Fruit fly (Drosophila melanogaster): ENCODE measurements around the gene Elp3.

The Elp3 gene

DNA sequence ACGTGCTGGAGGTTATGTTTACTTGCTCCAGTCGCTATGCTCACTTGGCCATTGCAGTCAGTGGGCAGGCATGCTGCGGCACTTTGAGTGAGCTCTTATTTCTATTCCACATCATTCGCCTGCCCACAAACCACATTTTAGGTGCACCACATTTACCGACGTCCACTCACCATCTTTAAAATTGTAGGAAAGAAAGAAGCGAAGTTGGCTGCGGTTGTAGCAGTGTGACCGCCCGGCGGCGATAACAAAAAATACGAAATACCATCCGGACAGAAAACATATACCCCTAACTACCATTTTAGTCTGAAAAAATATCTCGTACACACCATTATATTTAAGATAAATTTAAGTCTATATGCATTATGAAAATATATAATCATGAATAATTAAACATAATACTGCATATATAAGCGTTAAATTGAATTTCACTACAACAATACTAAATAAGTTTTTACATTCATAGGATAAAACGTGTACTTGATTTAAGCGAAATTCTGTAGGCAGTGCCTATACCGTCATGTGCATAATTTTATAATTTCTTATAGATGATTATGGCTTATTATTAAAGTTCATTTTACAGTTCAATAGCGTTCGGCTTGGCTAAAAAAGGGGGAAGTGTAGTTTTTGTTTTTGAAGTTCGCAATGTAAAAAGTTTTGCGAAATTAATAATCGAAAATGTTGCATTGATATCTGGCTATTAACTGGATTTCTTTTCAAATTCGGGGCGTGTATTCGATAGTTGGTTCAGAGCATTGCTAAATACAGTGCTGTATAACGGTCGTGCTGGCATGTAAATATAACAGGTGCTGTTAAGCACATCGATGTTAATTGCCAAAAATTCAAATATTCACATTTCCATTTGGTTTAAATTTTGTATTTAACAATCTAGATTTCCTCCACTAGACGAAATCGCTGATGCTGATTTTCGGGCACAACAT is 13.9 kb downstream of the Elp3 start, which contains the start of gene RpL27A:
TSS of gene RpL27A (minus strand) at position 246 of the 938 bp plus-strand sequence.
- TF ChIP-seq fd96Ca (GFP tag; IDR thresholded peaks at IDR 0.05): peak; percentile 14; the same call in 1 of the 3 replicates
- peak; percentile 67 for TF ChIP-seq CG12605 (GFP tag; IDR thresholded peaks at IDR 0.05)
- peak; percentile 5 for TF ChIP-seq CG8301 (tag; optimal IDR thresholded peaks at IDR 0.05)
- TF ChIP-seq Ets98B (GFP tag; IDR thresholded peaks at IDR 0.05): peak; percentile 32
- no peak for TF ChIP-seq CG13204 (GFP tag; optimal IDR thresholded peaks at IDR 0.05)
- peak; percentile 50 for TF ChIP-seq CG15710 (tag; optimal IDR thresholded peaks at IDR 0.05)
- TF ChIP-seq CG8159 (tag; optimal IDR thresholded peaks at IDR 0.05): peak; percentile 44
- TF ChIP-seq CG32121 (GFP tag; IDR thresholded peaks at IDR 0.05): peak; percentile 47; the same call in 1 of the 2 replicates
- no peak for TF ChIP-seq rn (GFP tag; IDR thresholded peaks at IDR 0.05)
- TF ChIP-seq CG9948 (tag; optimal IDR thresholded peaks at IDR 0.05): peak; percentile 41
- peak; percentile 81 for TF ChIP-seq Snoo (tag; optimal IDR thresholded peaks at IDR 0.05)
- no peak for TF ChIP-seq Pif1B (GFP tag; optimal IDR thresholded peaks at IDR 0.05)
- peak; percentile 65 for TF ChIP-seq CG34367 (tag; optimal IDR thresholded peaks at IDR 0.05)
- TF ChIP-seq CG4496 (GFP tag; IDR thresholded peaks at IDR 0.05): peak; percentile 84

DNA sequence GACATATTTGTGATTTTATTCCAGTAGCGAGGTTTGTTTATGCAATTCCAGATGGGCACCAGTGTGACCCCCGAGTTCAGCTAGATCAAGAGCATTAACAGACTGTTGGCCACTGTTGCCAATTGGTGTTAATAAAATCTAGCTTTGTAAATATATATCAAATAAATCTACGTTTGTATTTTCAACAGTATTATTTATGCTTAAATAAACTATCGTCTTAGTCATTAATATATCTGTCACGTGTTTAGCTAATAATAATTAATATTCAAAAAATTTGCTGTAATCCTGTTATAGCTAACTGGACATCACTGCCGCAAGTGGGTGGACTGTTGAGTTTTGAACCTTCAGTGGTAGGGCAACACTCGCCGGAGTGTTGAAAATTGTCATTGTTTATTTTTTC is 15.0 kb downstream of the Elp3 start, which contains the start of the genes mRpL27 and CG15435:
TSS of gene mRpL27 (minus strand) at position 96 of the 400 bp plus-strand sequence.
TSS of gene CG15435 (plus strand) at position 187 of the 400 bp plus-strand sequence.
- TF ChIP-seq CG4496 (GFP tag; IDR thresholded peaks at IDR 0.05) (no peak), CG17806 (tag; optimal IDR thresholded peaks at IDR 0.05) (no peak), Pif1A (GFP tag; optimal IDR thresholded peaks at IDR 0.05) (no peak), CG15710 (tag; optimal IDR thresholded peaks at IDR 0.05) (peak; percentile 8), CG32121 (GFP tag; IDR thresholded peaks at IDR 0.05) (no peak), rn (GFP tag; IDR thresholded peaks at IDR 0.05) (no peak), EcR (GFP tag; optimal IDR thresholded peaks at IDR 0.05) (peak; percentile 22)

DNA sequence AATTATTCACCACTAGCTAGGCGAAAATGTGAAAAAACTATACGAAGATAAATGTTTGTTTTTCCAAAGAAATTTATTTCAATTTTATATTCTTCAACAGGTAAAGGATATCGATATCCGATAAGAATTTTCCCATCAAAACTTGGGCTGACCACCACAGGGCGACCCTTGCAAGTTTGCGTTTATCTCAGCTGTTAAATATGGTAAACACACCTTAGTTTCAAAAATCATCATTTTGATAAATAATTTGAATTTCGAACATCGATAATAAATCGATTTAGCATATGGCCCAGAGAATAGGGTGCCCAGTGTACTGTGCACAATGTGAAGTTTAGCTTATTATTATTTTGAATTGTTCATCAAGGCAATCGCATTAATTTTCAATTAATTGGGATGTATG is 18.8 kb downstream of the Elp3 start, which contains the start of the genes CG15443 and Paris:
TSS of gene CG15443 (minus strand) at position 125 of the 400 bp plus-strand sequence.
TSS of gene Paris (plus strand) at position 289 of the 400 bp plus-strand sequence.
- 0 out of 2 replicates have a peak, but pooled peaks have one; percentile 39 for TF ChIP-seq CG12605 (GFP tag; IDR thresholded peaks at IDR 0.05)
- no peak for TF ChIP-seq Pif1B (GFP tag; optimal IDR thresholded peaks at IDR 0.05)
- no peak for TF ChIP-seq CG14655 (GFP tag; optimal IDR thresholded peaks at IDR 0.05)
- no peak for TF ChIP-seq Pif1A (GFP tag; optimal IDR thresholded peaks at IDR 0.05)

DNA sequence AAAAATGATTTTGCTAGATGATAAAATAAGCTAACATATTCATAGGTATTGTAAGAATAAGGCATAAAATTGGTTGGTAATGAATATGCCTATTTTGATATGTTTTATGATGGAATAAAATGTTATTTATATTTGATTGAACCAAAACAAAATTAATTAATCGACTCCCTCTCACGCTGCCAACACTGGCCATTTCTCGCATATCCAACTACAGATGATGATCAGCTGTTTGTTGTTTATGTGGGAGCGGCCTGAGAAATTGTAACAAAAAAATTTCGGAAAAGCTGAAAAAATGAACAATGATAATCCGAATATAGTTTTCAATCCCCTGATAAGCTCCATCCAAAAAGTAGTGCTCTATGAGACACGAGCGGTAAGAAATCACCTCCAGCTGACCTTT is 20.4 kb downstream of the Elp3 start, which contains the start of gene FIG4:
TSS of gene FIG4 (plus strand) at position 229 of the 400 bp plus-strand sequence.
- TF ChIP-seq CG10348 (GFP tag; IDR thresholded peaks at IDR 0.05) (no peak), Pif1B (GFP tag; optimal IDR thresholded peaks at IDR 0.05) (no peak), CG13204 (GFP tag; optimal IDR thresholded peaks at IDR 0.05) (no peak), rn (GFP tag; IDR thresholded peaks at IDR 0.05) (no peak), EcR (GFP tag; optimal IDR thresholded peaks at IDR 0.05) (no peak), CG14655 (GFP tag; optimal IDR thresholded peaks at IDR 0.05) (no peak), CG8301 (tag; optimal IDR thresholded peaks at IDR 0.05) (no peak), CG17806 (tag; optimal IDR thresholded peaks at IDR 0.05) (no peak), CG12605 (GFP tag; IDR thresholded peaks at IDR 0.05) (no peak), Snoo (tag; optimal IDR thresholded peaks at IDR 0.05) (no peak), CG15710 (tag; optimal IDR thresholded peaks at IDR 0.05) (no peak), CG9948 (tag; optimal IDR thresholded peaks at IDR 0.05) (no peak), CG8159 (tag; optimal IDR thresholded peaks at IDR 0.05) (no peak)

DNA sequence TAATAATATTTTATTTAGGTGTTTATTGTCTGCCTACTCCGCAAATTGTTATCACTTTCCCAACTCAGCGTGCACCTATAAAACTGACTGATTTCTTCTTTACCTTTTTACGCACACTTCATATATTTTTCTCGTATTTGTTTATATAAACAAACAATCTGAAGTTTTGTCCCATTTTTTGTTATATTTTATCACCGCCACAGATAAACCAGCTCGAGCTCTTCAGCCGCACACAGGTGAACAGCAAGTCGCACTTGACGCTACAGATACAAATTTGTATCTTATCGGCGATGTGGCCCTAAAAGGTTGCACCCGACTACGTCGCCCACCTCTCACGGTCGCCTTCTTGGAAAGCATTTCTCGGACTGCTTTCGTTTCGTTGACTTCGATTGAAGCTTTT is 30.9 kb downstream of the Elp3 start:
- no peak for TF ChIP-seq EcR (GFP tag; optimal IDR thresholded peaks at IDR 0.05)
- no peak for TF ChIP-seq CG14655 (GFP tag; optimal IDR thresholded peaks at IDR 0.05)
- no peak for TF ChIP-seq CG4496 (GFP tag; IDR thresholded peaks at IDR 0.05)
- no peak for TF ChIP-seq Ets98B (GFP tag; IDR thresholded peaks at IDR 0.05)
- TF ChIP-seq CG8301 (tag; optimal IDR thresholded peaks at IDR 0.05): no peak
- TF ChIP-seq CG15710 (tag; optimal IDR thresholded peaks at IDR 0.05): no peak
- TF ChIP-seq CG34367 (tag; optimal IDR thresholded peaks at IDR 0.05): no peak
- no peak for TF ChIP-seq CG8159 (tag; optimal IDR thresholded peaks at IDR 0.05)
- no peak for TF ChIP-seq CG12605 (GFP tag; IDR thresholded peaks at IDR 0.05)
- TF ChIP-seq Snoo (tag; optimal IDR thresholded peaks at IDR 0.05): no peak
- no peak for TF ChIP-seq CG9948 (tag; optimal IDR thresholded peaks at IDR 0.05)
- TF ChIP-seq Pif1A (GFP tag; optimal IDR thresholded peaks at IDR 0.05): no peak
- no peak for TF ChIP-seq CG10348 (GFP tag; IDR thresholded peaks at IDR 0.05)
- no peak for TF ChIP-seq Pif1B (GFP tag; optimal IDR thresholded peaks at IDR 0.05)
- no peak for TF ChIP-seq rn (GFP tag; IDR thresholded peaks at IDR 0.05)
- TF ChIP-seq CG13204 (GFP tag; optimal IDR thresholded peaks at IDR 0.05): no peak
- no peak for TF ChIP-seq CG32121 (GFP tag; IDR thresholded peaks at IDR 0.05)
- no peak for TF ChIP-seq fd96Ca (GFP tag; IDR thresholded peaks at IDR 0.05)
- no peak for TF ChIP-seq D1 (tag; optimal IDR thresholded peaks at IDR 0.05)

DNA sequence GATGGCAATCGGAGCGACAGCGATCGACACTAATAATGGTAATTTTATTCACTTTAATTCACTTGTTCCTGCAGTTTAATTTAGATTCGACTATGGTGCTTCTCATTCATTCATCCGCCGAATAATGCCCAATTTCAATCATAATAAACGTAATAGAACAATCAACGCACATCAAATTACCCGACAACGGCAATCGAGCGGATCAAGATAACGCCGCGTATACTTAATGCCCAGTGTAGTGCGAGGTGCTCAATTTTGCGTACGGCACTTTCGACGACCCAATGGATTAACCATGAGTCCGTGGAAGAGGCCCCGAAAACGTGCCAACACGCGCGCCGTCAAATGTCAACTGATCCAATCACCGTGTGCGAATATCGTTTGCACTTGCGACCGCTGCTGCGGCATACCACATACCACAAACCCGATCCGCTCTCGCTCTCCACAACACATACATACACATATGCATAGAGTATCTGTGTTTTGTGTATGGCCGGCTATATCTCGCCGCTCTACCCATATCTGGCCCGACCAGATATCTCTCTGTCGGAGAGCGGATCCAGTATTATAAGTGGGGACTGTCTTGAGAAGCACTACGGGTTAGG is 32.2 kb downstream of the Elp3 start, which contains the start of gene ine:
TSS of gene ine (minus strand) at position 351 of the 602 bp plus-strand sequence.
- no peak for TF ChIP-seq CG15710 (tag; optimal IDR thresholded peaks at IDR 0.05)
- no peak for TF ChIP-seq CG8159 (tag; optimal IDR thresholded peaks at IDR 0.05)
- peak; percentile 64; the same call in 2 of the 3 replicates for TF ChIP-seq CG4496 (GFP tag; IDR thresholded peaks at IDR 0.05)
- no peak for TF ChIP-seq CG14655 (GFP tag; optimal IDR thresholded peaks at IDR 0.05)
- TF ChIP-seq Snoo (tag; optimal IDR thresholded peaks at IDR 0.05): no peak
- no peak for TF ChIP-seq gl (tag; optimal IDR thresholded peaks at IDR 0.05)
- peak; percentile 42; the same call in 1 of the 2 replicates for TF ChIP-seq CG32121 (GFP tag; IDR thresholded peaks at IDR 0.05)
- TF ChIP-seq Pif1B (GFP tag; optimal IDR thresholded peaks at IDR 0.05): no peak
- TF ChIP-seq fd96Ca (GFP tag; IDR thresholded peaks at IDR 0.05): peak; percentile 58; the same call in 2 of the 3 replicates
- TF ChIP-seq Ets98B (GFP tag; IDR thresholded peaks at IDR 0.05): peak; percentile 67; the same call in 1 of the 2 replicates
- no peak for TF ChIP-seq EcR (GFP tag; optimal IDR thresholded peaks at IDR 0.05)
- TF ChIP-seq D1 (tag; optimal IDR thresholded peaks at IDR 0.05): no peak
- peak; percentile 29; the same call in 1 of the 2 replicates for TF ChIP-seq CG12605 (GFP tag; IDR thresholded peaks at IDR 0.05)
- no peak for TF ChIP-seq rn (GFP tag; IDR thresholded peaks at IDR 0.05)
- TF ChIP-seq CG8301 (tag; optimal IDR thresholded peaks at IDR 0.05): no peak

Data from whole organism, pupa.